Worm (Caenorhabditis elegans) whole organism, L4 larva: ENCODE measurements around the gene F41E6.12.

ENCODE experiments used
- F49E8.2 ChIP-seq: sonication (generic microtip); optimal IDR thresholded peaks from 2 replicates; lab custom pipeline; 2016; ENCODE audit warnings: missing compliant biosample characterization, mild to moderate bottlenecking, missing genetic modification characterization, borderline replicate concordance
- aly-2 ChIP-seq: sonication (generic microtip); optimal IDR thresholded peaks from 2 replicates; lab custom pipeline; 2018; ENCODE audit warnings: missing biosample characterization, missing genetic modification characterization
- ceh-28 ChIP-seq: fragments of 150-350 bp; optimal IDR thresholded peaks from 2 replicates; lab custom pipeline; 2014; ENCODE audit warnings: missing biosample characterization, missing genetic modification reagents, missing genetic modification characterization
- daf-12 ChIP-seq: fragments of 150-350 bp; optimal IDR thresholded peaks from 2 replicates; lab custom pipeline; 2014; ENCODE audit warnings: missing biosample characterization, missing genetic modification reagents, missing genetic modification characterization
- fos-1 ChIP-seq: fragments of 150-350 bp; optimal IDR thresholded peaks from 2 replicates; lab custom pipeline; 2014; ENCODE audit warnings: missing biosample characterization, missing genetic modification characterization
- mdl-1 ChIP-seq, 2 experiments: fragments of 150-350 bp in 1 of 2; sonication (generic microtip) in 1 of 2; optimal IDR thresholded peaks; 2 replicates each; lab custom pipeline; 2014 to 2017; ENCODE audit warnings: missing biosample characterization in 2 of 2, missing genetic modification characterization in 2 of 2
- mes-2 ChIP-seq: sonication (generic microtip); optimal IDR thresholded peaks from 2 replicates; lab custom pipeline; 2016; ENCODE audit warnings: missing genotype, mild to moderate bottlenecking, missing genetic modification characterization, missing compliant biosample characterization; ENCODE audit not compliant: poor library complexity, severe bottlenecking
- nhr-28 ChIP-seq: fragments of 150-350 bp; optimal IDR thresholded peaks from 2 replicates; lab custom pipeline; 2014; ENCODE audit warnings: missing biosample characterization, missing genetic modification characterization
- pha-4 ChIP-seq, 2 experiments: fragments of 150-350 bp in 1 of 2; fragments of 200-800 bp in 1 of 2; sonication (Bioruptor generic) in 1 of 2; IDR thresholded peaks in 1 of 2; optimal IDR thresholded peaks in 1 of 2; 2 replicates each; pipeline versions ENCODE4 v1.3.6 to Lab custom; 2014 to 2022; ENCODE audit warnings: missing genetic modification characterization in 2 of 2, missing genetic modification reagents in 2 of 2, missing biosample characterization in 1 of 2, missing compliant biosample characterization in 1 of 2
- pqm-1 ChIP-seq: sonication (generic microtip); optimal IDR thresholded peaks from 2 replicates; lab custom pipeline; 2017; ENCODE audit warnings: missing biosample characterization, missing genetic modification characterization
- spr-1 ChIP-seq: sonication (generic microtip); optimal IDR thresholded peaks from 2 replicates; lab custom pipeline; 2016; ENCODE audit warnings: mild to moderate bottlenecking, missing genetic modification characterization, missing compliant biosample characterization
- unc-62 ChIP-seq, 3 experiments: fragments of 150-350 bp in 1 of 3; sonication (generic microtip); optimal IDR thresholded peaks in 2 of 3; peaks in 1 of 3; 1 replicate in 1 of 3; 2 replicates in 2 of 3; lab custom pipeline; 2014 to 2017; ENCODE audit warnings: missing biosample characterization in 3 of 3, missing genetic modification characterization in 3 of 3, missing genetic modification reagents in 3 of 3, missing genotype in 1 of 3
- zip-11 ChIP-seq: fragments of 200-800 bp; sonication (Bioruptor generic); IDR thresholded peaks from 2 replicates; pipeline ENCODE4 v1.3.6; 2022; ENCODE audit warnings: missing genetic modification characterization, missing compliant biosample characterization
- ztf-11 ChIP-seq: fragments of 150-350 bp; optimal IDR thresholded peaks from 2 replicates; lab custom pipeline; 2014; ENCODE audit warnings: missing biosample characterization, missing genetic modification characterization

ce11 chrV:8609776-8610529, 19.0 kb downstream of the F41E6.12 start:
- TF ChIP-seq ztf-11 (tag; lab: Kevin White, UChicago) (no peak), daf-12 (tag; lab: Kevin White, UChicago) (no peak), aly-2 (tag; lab: Kevin White, UChicago) (no peak), pqm-1 (tag; lab: Kevin White, UChicago) (no peak), F49E8.2 (tag; lab: Kevin White, UChicago) (no peak), zip-11 (GFP tag; lab: Robert Waterston, UW) (no peak), ceh-28 (tag; lab: Kevin White, UChicago) (no peak), pha-4 (GFP tag; IDR thresholded peaks at IDR 0.05; lab: Robert Waterston, UW) (no peak), pha-4 (tag; optimal IDR thresholded peaks at IDR 0.05; lab: Kevin White, UChicago) (no peak), mes-2 (tag; lab: Kevin White, UChicago) (peak; percentile 26), nhr-28 (tag; lab: Kevin White, UChicago) (peak; percentile 33), fos-1 (no peak), spr-1 (tag; lab: Kevin White, UChicago) (no peak), mdl-1 (tag; optimal IDR thresholded peaks at IDR 0.05; lab: Kevin White, UChicago) (peak; percentile 10 to 60), unc-62 (GFP tag; optimal IDR thresholded peaks at IDR 0.05 in 1 of 2; lab: Kevin White, UChicago) (peak in 1 of 2 experiments; percentile 80), unc-62 (tag; optimal IDR thresholded peaks at IDR 0.05; lab: Kevin White, UChicago) (no peak)
